Fruit fly (Drosophila melanogaster) whole organism: ENCODE measurements around the gene moi.

Source experiments
- CG8478 ChIP-seq: fragments of >200 bp; optimal IDR thresholded peaks from 2 replicates; lab custom pipeline; 2018; ENCODE audit warnings: inconsistent platforms
- Dll ChIP-seq: fragments of >200 bp; optimal IDR thresholded peaks from 2 replicates; lab custom pipeline; 2017
- EcR ChIP-seq, 2 experiments: fragments of >200 bp; optimal IDR thresholded peaks; 2 replicates each; lab custom pipeline; 2017; ENCODE audit warnings: missing biosample characterization in 2 of 2, missing genetic modification characterization in 2 of 2, missing genetic modification reagents in 2 of 2
- pan ChIP-seq: fragments of >200 bp; optimal IDR thresholded peaks from 2 replicates; lab custom pipeline; 2017
- psq ChIP-seq: fragments of >200 bp; optimal IDR thresholded peaks from 2 replicates; lab custom pipeline; 2017
- usp ChIP-seq: fragments of >200 bp; optimal IDR thresholded peaks from 2 replicates; lab custom pipeline; 2017; ENCODE audit warnings: missing biosample characterization, missing genetic modification characterization, mixed read lengths

moi gene

DNA sequence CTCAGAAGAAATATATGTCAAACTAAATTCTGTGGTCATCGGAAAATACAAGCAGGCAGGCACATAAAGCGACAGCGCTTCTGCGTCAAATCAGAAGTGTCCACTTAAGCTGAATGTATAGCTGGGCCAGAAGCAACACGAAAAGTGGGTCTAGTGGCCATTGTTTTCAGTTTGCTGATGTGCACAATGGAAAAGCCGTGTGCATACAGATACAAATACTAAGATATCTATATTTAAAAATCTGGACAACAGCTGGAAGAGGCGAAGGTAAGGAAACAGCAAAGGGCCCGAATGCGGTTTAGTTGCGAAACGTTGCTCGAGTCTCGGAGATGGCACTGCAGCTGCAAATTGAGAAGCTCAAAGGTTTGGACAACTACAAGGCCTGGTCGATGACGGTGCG, 4.5 kb upstream of the moi start, which contains the start of gene CG18598:
TSS of gene CG18598 (plus strand) at position 301 of the 400 bp plus-strand sequence.
- TF ChIP-seq EcR (GFP tag; optimal IDR thresholded peaks at IDR 0.05; lab: Kevin White, UChicago) = no peak
- no peak for TF ChIP-seq usp (GFP tag; lab: Kevin White, UChicago)
- no peak for TF ChIP-seq pan (lab: Kevin White, UChicago)
- TF ChIP-seq Dll (lab: Kevin White, UChicago) = no peak
- no peak for TF ChIP-seq psq (lab: Kevin White, UChicago)
- no peak for TF ChIP-seq CG8478

DNA sequence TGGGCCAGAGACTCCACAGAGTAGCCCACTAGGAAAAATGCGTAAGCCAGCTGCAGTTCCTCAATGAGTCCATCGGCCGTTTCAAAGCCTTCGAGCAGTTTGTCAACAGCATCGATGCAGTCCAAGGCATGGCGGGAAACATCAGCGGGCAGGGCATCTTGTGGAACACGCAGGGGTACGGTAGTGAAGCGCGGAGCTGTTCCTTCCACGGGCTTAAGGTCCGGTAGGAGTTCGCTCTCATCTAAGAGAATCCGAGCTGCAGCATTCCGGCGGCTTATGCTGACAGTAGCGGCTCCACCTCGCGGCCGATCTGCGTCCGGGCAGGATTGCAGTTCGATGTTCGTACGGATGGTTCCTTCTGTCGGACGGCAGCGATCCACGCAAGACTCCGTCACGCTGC, 3.5 kb upstream of the moi start:
- TF ChIP-seq pan (lab: Kevin White, UChicago) (no peak), EcR (GFP tag; optimal IDR thresholded peaks at IDR 0.05; lab: Kevin White, UChicago) (no peak), Dll (lab: Kevin White, UChicago) (no peak), usp (GFP tag; lab: Kevin White, UChicago) (no peak), CG8478 (no peak), psq (lab: Kevin White, UChicago) (no peak)

DNA sequence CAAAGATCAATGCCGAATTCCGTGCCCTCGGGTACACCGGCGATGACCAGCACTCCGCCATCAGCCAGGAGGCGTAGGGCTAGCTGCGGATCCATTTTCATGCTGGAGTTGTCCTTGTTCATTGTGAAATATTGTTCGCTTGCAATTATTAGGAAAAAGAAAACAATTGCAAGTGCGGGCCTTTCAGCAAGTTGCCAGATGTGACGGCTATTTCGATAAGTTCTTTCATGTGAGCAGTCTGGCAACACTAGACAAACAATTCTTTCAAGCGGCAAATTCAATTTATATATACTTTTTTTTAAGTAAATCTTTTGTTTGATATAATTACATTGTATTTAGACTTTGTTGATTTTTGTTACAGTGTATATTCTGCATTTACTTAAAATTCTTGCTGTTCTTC, 2.8 kb upstream of the moi start, which contains the start of gene CG12320:
TSS of gene CG12320 (minus strand) at position 157 of the 400 bp plus-strand sequence.
- TF ChIP-seq usp (GFP tag; lab: Kevin White, UChicago) (no peak), CG8478 (no peak), Dll (lab: Kevin White, UChicago) (no peak), EcR (GFP tag; optimal IDR thresholded peaks at IDR 0.05; lab: Kevin White, UChicago) (no peak), pan (lab: Kevin White, UChicago) (no peak), psq (lab: Kevin White, UChicago) (no peak)

- no peak for TF ChIP-seq Dll (lab: Kevin White, UChicago)
- TF ChIP-seq psq (lab: Kevin White, UChicago) = no peak
- no peak for TF ChIP-seq usp (GFP tag; lab: Kevin White, UChicago)
- no peak for TF ChIP-seq EcR (GFP tag; optimal IDR thresholded peaks at IDR 0.05; lab: Kevin White, UChicago)
- no peak for TF ChIP-seq pan (lab: Kevin White, UChicago)
- no peak for TF ChIP-seq CG8478
Measured at dm6 chr3R:18260016-18260415, 4.7 kb downstream of the moi start.

DNA sequence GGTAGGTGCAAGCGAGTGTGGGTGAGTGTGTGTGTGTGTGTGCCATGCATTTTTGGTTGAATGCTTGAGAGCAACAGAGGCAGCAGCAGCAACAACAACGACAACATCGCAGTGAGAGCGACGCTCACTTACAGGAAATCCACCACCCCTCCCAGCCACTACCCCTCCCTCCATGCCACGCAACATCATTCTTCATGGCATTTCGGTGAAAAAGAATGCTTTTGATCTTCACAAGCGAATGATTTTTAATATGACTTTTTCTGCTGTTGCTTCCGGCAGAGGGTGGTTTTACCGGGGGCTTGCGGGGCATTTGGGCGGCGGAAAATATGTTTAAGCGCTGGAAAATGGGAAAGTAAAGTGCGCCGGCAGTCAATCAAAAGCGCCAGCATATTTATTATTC, 6.3 kb downstream of the moi start:
- no peak for TF ChIP-seq pan (lab: Kevin White, UChicago)

dm6 chr3R:18265275-18265674, 9.9 kb downstream of the moi start:
- TF ChIP-seq EcR (GFP tag; optimal IDR thresholded peaks at IDR 0.05; lab: Kevin White, UChicago) (no peak), psq (lab: Kevin White, UChicago) (no peak), usp (GFP tag; lab: Kevin White, UChicago) (no peak), pan (lab: Kevin White, UChicago) (no peak), CG8478 (no peak), Dll (lab: Kevin White, UChicago) (no peak)

DNA sequence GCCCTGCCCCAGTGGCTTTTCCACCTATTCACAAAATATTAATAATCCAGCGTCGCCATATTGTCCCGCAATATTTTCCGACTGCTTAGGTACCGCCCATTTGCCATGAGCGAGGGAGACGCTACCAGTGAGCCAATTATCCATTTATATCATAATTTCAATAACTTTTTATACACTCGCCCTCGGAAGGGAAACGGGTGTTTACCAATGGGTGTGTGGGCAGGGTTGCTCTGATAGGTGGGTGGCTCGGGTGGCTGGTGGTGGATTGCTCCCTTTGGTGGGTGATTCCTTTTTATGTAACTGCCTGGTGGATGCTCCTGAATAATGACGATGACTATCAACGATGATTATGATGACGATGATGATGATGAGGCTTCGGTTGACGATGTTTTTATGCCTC, 11.3 kb downstream of the moi start:
- no peak for TF ChIP-seq CG8478
- no peak for TF ChIP-seq Dll (lab: Kevin White, UChicago)
- no peak for TF ChIP-seq usp (GFP tag; lab: Kevin White, UChicago)
- TF ChIP-seq EcR (GFP tag; optimal IDR thresholded peaks at IDR 0.05; lab: Kevin White, UChicago) = no peak
- TF ChIP-seq pan (lab: Kevin White, UChicago) = no peak
- TF ChIP-seq psq (lab: Kevin White, UChicago) = no peak

DNA sequence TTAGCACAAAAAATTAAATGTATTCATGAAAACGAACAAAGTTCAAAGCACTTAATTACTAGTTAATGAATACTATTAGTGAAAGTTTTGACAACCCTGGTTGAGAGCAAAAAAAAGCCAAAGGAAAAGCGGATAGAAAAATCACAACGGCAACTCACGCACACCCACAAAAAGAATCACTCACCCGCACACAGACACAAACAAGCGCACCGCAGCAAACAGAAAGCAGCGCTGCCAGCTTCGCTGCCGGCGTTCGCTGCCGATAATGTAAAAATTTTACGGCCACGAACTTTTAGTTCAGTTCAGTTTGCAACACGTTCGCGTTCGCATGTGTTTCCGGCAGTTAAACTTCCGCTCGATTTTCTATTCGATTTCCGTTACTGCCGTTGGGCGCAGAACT, 12.2 kb downstream of the moi start, which contains the start of gene CG18599:
TSS of gene CG18599 (plus strand) at position 301 of the 400 bp plus-strand sequence.
- TF ChIP-seq Dll (lab: Kevin White, UChicago) = no peak
- no peak for TF ChIP-seq CG8478
- TF ChIP-seq psq (lab: Kevin White, UChicago) = no peak
- TF ChIP-seq pan (lab: Kevin White, UChicago) = no peak
- no peak for TF ChIP-seq EcR (GFP tag; optimal IDR thresholded peaks at IDR 0.05; lab: Kevin White, UChicago)
- TF ChIP-seq usp (GFP tag; lab: Kevin White, UChicago) = no peak

- TF ChIP-seq EcR (GFP tag; optimal IDR thresholded peaks at IDR 0.05; lab: Kevin White, UChicago) (no peak), pan (lab: Kevin White, UChicago) (no peak), Dll (lab: Kevin White, UChicago) (no peak), usp (GFP tag; lab: Kevin White, UChicago) (no peak), CG8478 (no peak), psq (lab: Kevin White, UChicago) (no peak)
Measured at dm6 chr3R:18269744-18270348, 14.5 kb downstream of the moi start.

DNA sequence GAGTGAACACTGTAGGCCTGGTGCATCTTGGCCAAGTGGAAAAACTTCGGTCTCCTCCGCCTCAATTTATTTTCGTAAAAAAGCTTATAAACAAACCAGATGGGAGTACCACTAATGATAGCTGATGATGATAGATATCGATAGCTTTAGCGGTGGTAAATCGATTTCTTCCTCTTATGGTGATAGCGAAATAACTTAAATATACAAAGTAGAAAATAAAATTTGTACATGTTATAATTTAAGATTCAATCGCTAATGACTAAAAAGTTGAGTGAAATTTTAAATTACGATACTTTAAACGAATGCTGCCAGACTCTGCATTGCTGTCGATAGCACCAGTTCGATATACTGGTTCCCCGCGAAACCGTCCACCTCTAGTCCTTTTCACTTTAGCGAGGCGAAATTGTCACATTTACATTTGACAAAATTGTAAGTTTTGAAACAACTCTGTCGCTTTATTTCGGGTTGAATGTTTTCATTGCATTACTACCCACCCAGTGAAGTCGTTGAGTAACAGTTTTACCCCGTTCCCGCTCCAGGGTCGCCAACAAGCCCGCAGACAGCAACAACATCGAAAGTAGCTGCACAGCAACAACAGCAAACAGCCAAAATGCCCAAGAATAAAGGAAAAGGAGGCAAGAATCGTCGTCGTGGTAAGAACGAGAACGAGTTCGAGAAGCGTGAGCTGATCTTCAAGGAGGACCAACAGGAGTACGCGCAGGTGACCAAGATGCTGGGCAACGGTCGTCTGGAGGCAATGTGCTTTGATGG, 19.2 kb downstream of the moi start, which contains the start of the genes Vps39 and eIF1A:
TSS of gene Vps39 (minus strand) at position 119 of the 771 bp plus-strand sequence.
TSS of gene eIF1A (plus strand) at position 338 of the 771 bp plus-strand sequence.
- TF ChIP-seq psq (lab: Kevin White, UChicago) (no peak), EcR (GFP tag; optimal IDR thresholded peaks at IDR 0.05; lab: Kevin White, UChicago) (no peak), Dll (lab: Kevin White, UChicago) (no peak), CG8478 (no peak), pan (lab: Kevin White, UChicago) (no peak), usp (GFP tag; lab: Kevin White, UChicago) (no peak)

dm6 chr3R:18275113-18275782, 19.9 kb downstream of the moi start:
- TF ChIP-seq psq (lab: Kevin White, UChicago) (no peak), pan (lab: Kevin White, UChicago) (no peak), EcR (GFP tag; optimal IDR thresholded peaks at IDR 0.05; lab: Kevin White, UChicago) (no peak), usp (GFP tag; lab: Kevin White, UChicago) (no peak), Dll (lab: Kevin White, UChicago) (no peak), CG8478 (no peak)
